Fruit fly (Drosophila melanogaster) whole organism, adult: Measurements from ENCODE around the gene CG13131.

Experiments
- CG11617 ChIP-seq: fragments of 200-800 bp; sonication (Bioruptor generic); optimal IDR thresholded peaks from 2 replicates; lab custom pipeline; 2017; ENCODE audit warnings: mild to moderate bottlenecking, missing biosample characterization, missing genetic modification reagents, missing genetic modification characterization
- Clk ChIP-seq: fragments of 200-800 bp; sonication (Bioruptor generic); optimal IDR thresholded peaks from 2 replicates; lab custom pipeline; 2017; ENCODE audit warnings: missing biosample characterization, missing genetic modification characterization
- Crg-1 ChIP-seq: fragments of 200-800 bp; sonication (Bioruptor generic); optimal IDR thresholded peaks from 2 replicates; lab custom pipeline; 2016; ENCODE audit warnings: missing biosample characterization, missing genetic modification characterization

DNA sequence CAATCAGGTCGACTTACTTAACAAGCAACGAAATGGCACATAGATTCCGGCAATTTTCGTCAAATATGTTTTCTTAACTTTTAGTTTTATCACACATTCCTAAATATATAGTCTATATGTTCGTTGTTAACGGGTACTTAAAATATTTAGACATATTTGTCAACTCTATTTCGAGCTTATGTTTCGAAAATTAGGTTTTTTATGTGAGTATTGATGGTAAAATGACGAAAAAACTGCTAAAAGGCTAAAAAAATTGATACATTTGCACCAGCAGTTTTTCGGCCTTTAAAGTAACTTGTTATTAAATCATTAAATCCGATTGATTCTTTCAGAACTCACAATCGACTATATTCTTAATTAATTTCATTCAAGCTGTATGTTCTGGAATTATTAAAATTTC, at the start of gene CG13131:
- TF ChIP-seq CG11617 (GFP tag; lab: Kevin White, UChicago) (no peak), Crg-1 (GFP tag; lab: Kevin White, UChicago) (no peak), Clk (no peak)
